Worm (Caenorhabditis elegans) whole organism, mixed stage, embryonic: ENCODE data around the gene ZC449.5.
A peak's percentile ranks its signal among the peaks of the same experiment; 100 is the strongest.

ENCODE experiments used
- M03D4.4 ChIP-seq: sonication (generic microtip); optimal IDR thresholded peaks from 2 replicates; lab custom pipeline; 2017; ENCODE audit warnings: mild to moderate bottlenecking, missing genetic modification characterization, missing compliant biosample characterization
- bed-3 ChIP-seq: fragments of 200-800 bp; sonication (Bioruptor generic); optimal IDR thresholded peaks from 3 replicates; lab custom pipeline; 2018; ENCODE audit warnings: mild to moderate bottlenecking, missing genetic modification characterization, moderate library complexity, missing compliant biosample characterization
- blmp-1 ChIP-seq: fragments of 150-350 bp; optimal IDR thresholded peaks from 2 replicates; lab custom pipeline; 2014; ENCODE audit warnings: missing biosample characterization, missing genetic modification characterization
- ceh-39 ChIP-seq: fragments of 150-350 bp; optimal IDR thresholded peaks from 2 replicates; lab custom pipeline; 2014; ENCODE audit warnings: missing biosample characterization, missing genetic modification characterization
- ceh-43 ChIP-seq: fragments of 200-800 bp; sonication (Bioruptor generic); optimal IDR thresholded peaks from 2 replicates; lab custom pipeline; 2018; ENCODE audit warnings: mild to moderate bottlenecking, missing genetic modification characterization, moderate library complexity, missing compliant biosample characterization
- ceh-83 ChIP-seq: fragments of 200-800 bp; sonication (Bioruptor generic); optimal IDR thresholded peaks from 2 replicates; lab custom pipeline; 2018; ENCODE audit warnings: mild to moderate bottlenecking, missing genetic modification characterization, missing compliant biosample characterization
- ces-1 ChIP-seq: fragments of 150-350 bp; optimal IDR thresholded peaks from 2 replicates; lab custom pipeline; 2014; ENCODE audit warnings: missing biosample characterization, missing genetic modification reagents, missing genetic modification characterization
- cnd-1 ChIP-seq: fragments of 200-800 bp; sonication (Bioruptor generic); optimal IDR thresholded peaks from 2 replicates; lab custom pipeline; 2018; ENCODE audit warnings: mild to moderate bottlenecking, missing genetic modification characterization, missing compliant biosample characterization
- drap-1 ChIP-seq: fragments of 200-800 bp; sonication (Bioruptor generic); optimal IDR thresholded peaks from 3 replicates; lab custom pipeline; 2018; ENCODE audit warnings: mild to moderate bottlenecking, missing genetic modification characterization, missing compliant biosample characterization
- elt-1 ChIP-seq: sonication (generic microtip); optimal IDR thresholded peaks from 2 replicates; lab custom pipeline; 2017; ENCODE audit warnings: missing genetic modification characterization, mild to moderate bottlenecking, missing compliant biosample characterization, antibody characterized with exemption, moderate library complexity, borderline replicate concordance; ENCODE audit not compliant: insufficient read depth
- elt-3 ChIP-seq: fragments of 150-350 bp; optimal IDR thresholded peaks from 2 replicates; lab custom pipeline; 2014; ENCODE audit warnings: missing biosample characterization, missing genetic modification characterization
- flh-1 ChIP-seq: fragments of 200-800 bp; sonication (Bioruptor generic); optimal IDR thresholded peaks from 2 replicates; lab custom pipeline; 2018; ENCODE audit warnings: mild to moderate bottlenecking, missing genetic modification characterization, moderate library complexity, missing compliant biosample characterization
- ham-2 ChIP-seq: fragments of 200-800 bp; sonication (Bioruptor generic); optimal IDR thresholded peaks from 2 replicates; lab custom pipeline; 2018; ENCODE audit warnings: mild to moderate bottlenecking, missing genetic modification characterization, missing compliant biosample characterization
- hlh-1 ChIP-seq: fragments of 150-350 bp; optimal IDR thresholded peaks from 2 replicates; lab custom pipeline; 2014; ENCODE audit warnings: missing biosample characterization, missing genetic modification reagents, missing genetic modification characterization
- lin-13 ChIP-seq: fragments of 150-350 bp; optimal IDR thresholded peaks from 2 replicates; lab custom pipeline; 2014; ENCODE audit warnings: missing biosample characterization, missing genetic modification characterization
- lin-32 ChIP-seq: fragments of 200-800 bp; sonication (Bioruptor generic); optimal IDR thresholded peaks from 2 replicates; lab custom pipeline; 2018; ENCODE audit warnings: mild to moderate bottlenecking, missing genetic modification characterization, missing compliant biosample characterization
- lsy-2 ChIP-seq: fragments of 150-350 bp; optimal IDR thresholded peaks from 2 replicates; lab custom pipeline; 2014; ENCODE audit warnings: missing biosample characterization, missing genetic modification characterization
- mab-5 ChIP-seq: fragments of 150-350 bp; optimal IDR thresholded peaks from 2 replicates; lab custom pipeline; 2014; ENCODE audit warnings: missing biosample characterization, missing genetic modification characterization
- mep-1 ChIP-seq: fragments of 150-350 bp; optimal IDR thresholded peaks from 2 replicates; lab custom pipeline; 2017; ENCODE audit warnings: missing biosample characterization, missing genetic modification reagents, missing genetic modification characterization, inconsistent platforms
- mls-2 ChIP-seq: sonication (generic microtip); optimal IDR thresholded peaks from 2 replicates; lab custom pipeline; 2016; ENCODE audit warnings: mild to moderate bottlenecking, missing genetic modification characterization, moderate library complexity, missing compliant biosample characterization
- nhr-12 ChIP-seq: fragments of 150-350 bp; optimal IDR thresholded peaks from 2 replicates; lab custom pipeline; 2014; ENCODE audit warnings: missing biosample characterization, missing genetic modification characterization
- nhr-2 ChIP-seq: fragments of 150-350 bp; optimal IDR thresholded peaks from 2 replicates; lab custom pipeline; 2014; ENCODE audit warnings: missing biosample characterization, missing genetic modification characterization
- nhr-237 ChIP-seq: fragments of 150-350 bp; optimal IDR thresholded peaks from 2 replicates; lab custom pipeline; 2014; ENCODE audit warnings: missing biosample characterization, missing genetic modification characterization
- nhr-28 ChIP-seq: fragments of 150-350 bp; optimal IDR thresholded peaks from 2 replicates; lab custom pipeline; 2014; ENCODE audit warnings: missing biosample characterization, missing genetic modification characterization
- nhr-76 ChIP-seq: sonication (generic microtip); optimal IDR thresholded peaks from 2 replicates; lab custom pipeline; 2017; ENCODE audit warnings: missing biosample characterization, missing genetic modification characterization
- pha-4 ChIP-seq: fragments of 150-350 bp; optimal IDR thresholded peaks from 2 replicates; lab custom pipeline; 2018; ENCODE audit warnings: missing biosample characterization, missing genetic modification reagents, missing genetic modification characterization
- sem-2 ChIP-seq: fragments of 200-800 bp; sonication (Bioruptor generic); optimal IDR thresholded peaks from 2 replicates; lab custom pipeline; 2018; ENCODE audit warnings: mild to moderate bottlenecking, missing genetic modification characterization, missing compliant biosample characterization
- snpc-4 ChIP-seq: fragments of 150-350 bp; optimal IDR thresholded peaks from 2 replicates; lab custom pipeline; 2014; ENCODE audit warnings: missing biosample characterization, missing genetic modification characterization
- sptf-1 ChIP-seq: sonication (generic microtip); optimal IDR thresholded peaks from 2 replicates; lab custom pipeline; 2017; ENCODE audit warnings: mild to moderate bottlenecking, missing genetic modification characterization, moderate library complexity, missing compliant biosample characterization
- tbx-8 ChIP-seq: fragments of 200-800 bp; sonication (Bioruptor generic); optimal IDR thresholded peaks from 2 replicates; lab custom pipeline; 2018; ENCODE audit warnings: mild to moderate bottlenecking, missing genetic modification characterization, moderate library complexity, missing compliant biosample characterization
- unc-120 ChIP-seq: sonication (generic microtip); optimal IDR thresholded peaks from 2 replicates; lab custom pipeline; 2017; ENCODE audit warnings: missing genetic modification characterization, missing compliant biosample characterization; ENCODE audit not compliant: poor library complexity, severe bottlenecking
- unc-39 ChIP-seq: fragments of 150-350 bp; optimal IDR thresholded peaks from 2 replicates; lab custom pipeline; 2014; ENCODE audit warnings: missing biosample characterization, missing genetic modification characterization
- unc-62 ChIP-seq: fragments of 150-350 bp; optimal IDR thresholded peaks from 2 replicates; lab custom pipeline; 2014; ENCODE audit warnings: missing biosample characterization, missing genetic modification reagents, missing genetic modification characterization
- zip-8 ChIP-seq: fragments of 150-350 bp; optimal IDR thresholded peaks from 2 replicates; lab custom pipeline; 2014; ENCODE audit warnings: missing biosample characterization, missing genetic modification characterization
- ztf-11 ChIP-seq: fragments of 150-350 bp; optimal IDR thresholded peaks from 2 replicates; lab custom pipeline; 2014; ENCODE audit warnings: missing biosample characterization, missing genetic modification characterization

Gene ZC449.5

ce11 chrX:5013826-5014225 is 23.7 kb downstream of the ZC449.5 start, which contains the start of gene ZC449.7:
TSS of gene ZC449.7 (plus strand) at chrX:5014074.
- TF ChIP-seq nhr-2, result no peak
- TF ChIP-seq elt-3, result no peak
- no peak for TF ChIP-seq nhr-12 (tag; lab: Kevin White, UChicago)
- TF ChIP-seq ztf-11, result no peak
- no peak for TF ChIP-seq pha-4 (tag; lab: Kevin White, UChicago)
- TF ChIP-seq flh-1 (GFP tag; lab: Kevin White, UChicago), result no peak
- no peak for TF ChIP-seq M03D4.4 (tag; lab: Kevin White, UChicago)
- TF ChIP-seq lin-32 (GFP tag; lab: Kevin White, UChicago), result no peak

- TF ChIP-seq mep-1 (tag; lab: Kevin White, UChicago) (no peak), mls-2 (tag; lab: Kevin White, UChicago) (no peak), cnd-1 (tag; lab: Kevin White, UChicago) (no peak), unc-62 (GFP tag; lab: Kevin White, UChicago) (no peak), pha-4 (tag; lab: Kevin White, UChicago) (no peak), nhr-76 (tag; lab: Kevin White, UChicago) (no peak), ceh-83 (no peak), mab-5 (no peak), unc-120 (tag; lab: Kevin White, UChicago) (no peak), unc-39 (tag; lab: Kevin White, UChicago) (no peak)
Observed at ce11 chrX:5009000-5009399, 28.6 kb downstream of the ZC449.5 start, which contains the start of gene hsd-3. TSS of gene hsd-3 (plus strand) at chrX:5009300.

ce11 chrX:5006972-5007371 is 30.6 kb downstream of the ZC449.5 start:
- TF ChIP-seq ceh-43 (GFP tag; lab: Kevin White, UChicago) (no peak), blmp-1 (no peak), cnd-1 (tag; lab: Kevin White, UChicago) (no peak), hlh-1 (tag; lab: Kevin White, UChicago) (no peak), unc-62 (GFP tag; lab: Kevin White, UChicago) (no peak), nhr-2 (no peak), flh-1 (GFP tag; lab: Kevin White, UChicago) (no peak), snpc-4 (tag; lab: Kevin White, UChicago) (no peak), mep-1 (tag; lab: Kevin White, UChicago) (no peak), nhr-237 (tag; lab: Kevin White, UChicago) (no peak), elt-3 (no peak), sptf-1 (no peak), lin-32 (GFP tag; lab: Kevin White, UChicago) (no peak), nhr-76 (tag; lab: Kevin White, UChicago) (no peak), mab-5 (no peak), elt-1 (no peak), nhr-12 (tag; lab: Kevin White, UChicago) (no peak), ceh-83 (no peak), lin-13 (no peak)

- no peak for TF ChIP-seq lin-32 (GFP tag; lab: Kevin White, UChicago)
- no peak for TF ChIP-seq nhr-28 (tag; lab: Kevin White, UChicago)
- no peak for TF ChIP-seq hlh-1 (tag; lab: Kevin White, UChicago)
- no peak for TF ChIP-seq lin-13
Observed at ce11 chrX:5004940-5005339, 32.6 kb downstream of the ZC449.5 start, which contains the start of gene hsd-2. TSS of gene hsd-2 (plus strand) at chrX:5005240.

ce11 chrX:4998875-4999274 is 38.7 kb downstream of the ZC449.5 start, which contains the start of gene set-30:
TSS of gene set-30 (plus strand) at chrX:4999270.
- TF ChIP-seq hlh-1 (tag; lab: Kevin White, UChicago), result peak; percentile 71
- TF ChIP-seq nhr-76 (tag; lab: Kevin White, UChicago), result no peak
- TF ChIP-seq mep-1 (tag; lab: Kevin White, UChicago), result no peak
- TF ChIP-seq ces-1 (GFP tag; lab: Kevin White, UChicago), result no peak
- TF ChIP-seq zip-8 (tag; lab: Kevin White, UChicago), result no peak
- TF ChIP-seq snpc-4 (tag; lab: Kevin White, UChicago), result no peak
- no peak for TF ChIP-seq flh-1 (GFP tag; lab: Kevin White, UChicago)
- no peak for TF ChIP-seq nhr-2
- no peak for TF ChIP-seq nhr-28 (tag; lab: Kevin White, UChicago)
- no peak for TF ChIP-seq ham-2 (GFP tag; lab: Kevin White, UChicago)
- no peak for TF ChIP-seq lsy-2
- TF ChIP-seq lin-32 (GFP tag; lab: Kevin White, UChicago), result no peak
- no peak for TF ChIP-seq ztf-11
- TF ChIP-seq ceh-43 (GFP tag; lab: Kevin White, UChicago), result no peak
- TF ChIP-seq nhr-237 (tag; lab: Kevin White, UChicago), result no peak
- TF ChIP-seq ceh-39 (tag; lab: Kevin White, UChicago), result no peak
- TF ChIP-seq drap-1 (GFP tag; lab: Kevin White, UChicago), result peak; percentile 4
- no peak for TF ChIP-seq sem-2
- no peak for TF ChIP-seq unc-62 (GFP tag; lab: Kevin White, UChicago)
- no peak for TF ChIP-seq unc-39 (tag; lab: Kevin White, UChicago)
- peak; percentile 28 for TF ChIP-seq M03D4.4 (tag; lab: Kevin White, UChicago)
- no peak for TF ChIP-seq sptf-1
- TF ChIP-seq mls-2 (tag; lab: Kevin White, UChicago), result no peak
- no peak for TF ChIP-seq bed-3 (GFP tag; lab: Kevin White, UChicago)
- TF ChIP-seq tbx-8 (GFP tag; lab: Kevin White, UChicago), result no peak
- TF ChIP-seq unc-120 (tag; lab: Kevin White, UChicago), result peak; percentile 50
- no peak for TF ChIP-seq blmp-1
- TF ChIP-seq lin-13, result no peak
- TF ChIP-seq pha-4 (tag; lab: Kevin White, UChicago), result no peak
- no peak for TF ChIP-seq ceh-83
- peak; percentile 7 for TF ChIP-seq cnd-1 (tag; lab: Kevin White, UChicago)
- no peak for TF ChIP-seq mab-5
- TF ChIP-seq elt-1, result no peak
